Fruit fly (Drosophila melanogaster) Kc167 (cell line): ENCODE data around the gene CG6686.

Experiments used
- psq ChIP-seq: fragments of >200 bp; optimal IDR thresholded peaks from 2 replicates; lab custom pipeline; 2017; ENCODE audit warnings: missing external identifiers
- ttk ChIP-seq: sonication (Bioruptor generic); optimal IDR thresholded peaks from 2 replicates; lab custom pipeline; 2017; ENCODE audit warnings: missing external identifiers

dm6 chr2L:11977721-11978120 lies 10.1 kb downstream of the CG6686 start:
- no peak for TF ChIP-seq ttk (lab: Kevin White, UChicago)
- no peak for TF ChIP-seq psq (lab: Kevin White, UChicago)
